Fruit fly (Drosophila melanogaster) whole organism, wandering third instar larva: ENCODE measurements around the gene CG8664.

Source experiments
- Abd-B ChIP-seq: fragments of >200 bp; optimal IDR thresholded peaks from 2 replicates; lab custom pipeline; 2017; ENCODE audit warnings: missing biosample characterization, missing genetic modification characterization
- CG32264 ChIP-seq: fragments of 200-800 bp; sonication (Bioruptor generic); optimal IDR thresholded peaks from 2 replicates; lab custom pipeline; 2016; ENCODE audit warnings: missing biosample characterization, missing genetic modification characterization
- CG9705 ChIP-seq: fragments of 200-800 bp; sonication (Bioruptor generic); optimal IDR thresholded peaks from 2 replicates; lab custom pipeline; 2018; ENCODE audit warnings: missing biosample characterization, mild to moderate bottlenecking, missing genetic modification characterization
- CrebA ChIP-seq: fragments of 200-800 bp; sonication (Bioruptor generic); optimal IDR thresholded peaks from 2 replicates; lab custom pipeline; 2016; ENCODE audit warnings: missing biosample characterization, mild to moderate bottlenecking, missing genetic modification characterization, borderline replicate concordance
- Dfd ChIP-seq: fragments of >200 bp; optimal IDR thresholded peaks from 2 replicates; lab custom pipeline; 2017; ENCODE audit warnings: missing biosample characterization, missing genetic modification characterization
- Dif ChIP-seq: fragments of 200-275, 200-300 bp; sonication (Bioruptor generic); optimal IDR thresholded peaks from 2 replicates; lab custom pipeline; 2018; ENCODE audit warnings: missing biosample characterization, missing genetic modification characterization; ENCODE audit not compliant: partially characterized antibody
- GATAd ChIP-seq: sonication (Bioruptor generic); optimal IDR thresholded peaks from 2 replicates; lab custom pipeline; 2016; ENCODE audit warnings: missing biosample characterization, missing genetic modification characterization
- HLH106 ChIP-seq: fragments of 200-800 bp; optimal IDR thresholded peaks from 3 replicates; lab custom pipeline; 2019; ENCODE audit warnings: missing biosample characterization, mild to moderate bottlenecking, missing genetic modification characterization, moderate library complexity
- Hnf4 ChIP-seq: fragments of 200-800 bp; sonication (Bioruptor generic); optimal IDR thresholded peaks from 2 replicates; lab custom pipeline; 2016; ENCODE audit warnings: missing biosample characterization, mild to moderate bottlenecking, missing genetic modification characterization
- Hr78 ChIP-seq: fragments of >200 bp; optimal IDR thresholded peaks from 2 replicates; lab custom pipeline; 2017; ENCODE audit warnings: missing biosample characterization, missing genetic modification characterization
- Hr83 ChIP-seq: fragments of 200-300 bp; sonication (Bioruptor generic); optimal IDR thresholded peaks from 2 replicates; lab custom pipeline; 2016; ENCODE audit warnings: missing biosample characterization, mild to moderate bottlenecking, missing genetic modification characterization, moderate library complexity; ENCODE audit not compliant: poor library complexity, severe bottlenecking
- Jra ChIP-seq: sonication (Bioruptor generic); optimal IDR thresholded peaks from 2 replicates; lab custom pipeline; 2016; ENCODE audit warnings: missing biosample characterization, missing genetic modification characterization
- Mio ChIP-seq: sonication (Bioruptor generic); optimal IDR thresholded peaks from 2 replicates; lab custom pipeline; 2016; ENCODE audit warnings: missing biosample characterization, missing genetic modification characterization
- Myc ChIP-seq: fragments of >200 bp; optimal IDR thresholded peaks from 2 replicates; lab custom pipeline; 2017
- N ChIP-seq: fragments of >200 bp; optimal IDR thresholded peaks from 2 replicates; lab custom pipeline; 2018; ENCODE audit warnings: missing biosample characterization, missing external identifiers, missing genetic modification characterization
- OdsH ChIP-seq: fragments of 200-800 bp; sonication (Bioruptor generic); optimal IDR thresholded peaks from 2 replicates; lab custom pipeline; 2016; ENCODE audit warnings: missing biosample characterization, mild to moderate bottlenecking, missing genetic modification characterization
- Rel ChIP-seq, 2 experiments: fragments of 200-800 bp; sonication (Bioruptor generic) in 1 of 2; optimal IDR thresholded peaks; 2 replicates in 1 of 2; 3 replicates in 1 of 2; lab custom pipeline; 2016 to 2019; ENCODE audit warnings: mild to moderate bottlenecking in 2 of 2, missing biosample characterization in 2 of 2, missing genetic modification characterization in 2 of 2, moderate library complexity in 1 of 2
- Sp1 ChIP-seq: fragments of 200-800 bp; sonication (Bioruptor generic); optimal IDR thresholded peaks from 3 replicates; lab custom pipeline; 2019; ENCODE audit warnings: missing biosample characterization, mild to moderate bottlenecking, missing genetic modification characterization, moderate library complexity
- Vsx2 ChIP-seq: fragments of 200-300, 225-300 bp; sonication (Bioruptor generic); optimal IDR thresholded peaks from 2 replicates; lab custom pipeline; 2018; ENCODE audit warnings: missing biosample characterization, missing genetic modification characterization; ENCODE audit not compliant: partially characterized antibody
- br ChIP-seq: fragments of 200-800 bp; sonication (Bioruptor generic); optimal IDR thresholded peaks from 2 replicates; lab custom pipeline; 2016; ENCODE audit warnings: missing biosample characterization, missing genetic modification characterization
- brk ChIP-seq: fragments of 200-800 bp; sonication (Bioruptor generic); optimal IDR thresholded peaks from 2 replicates; lab custom pipeline; 2016; ENCODE audit warnings: missing biosample characterization, mild to moderate bottlenecking, missing genetic modification characterization
- dl ChIP-seq, 2 experiments: fragments of 175-275, 200-275 bp in 1 of 2; fragments of 200-275 bp in 1 of 2; sonication (Bioruptor generic); optimal IDR thresholded peaks; lab custom pipeline; 2018; ENCODE audit warnings: mild to moderate bottlenecking in 2 of 2, missing biosample characterization in 2 of 2, missing genetic modification characterization in 2 of 2, moderate library complexity in 2 of 2; ENCODE audit not compliant: partially characterized antibody in 2 of 2, insufficient read depth in 1 of 2
- dmrt93B ChIP-seq: fragments of 200-800 bp; sonication (Bioruptor generic); optimal IDR thresholded peaks from 2 replicates; lab custom pipeline; 2018; ENCODE audit warnings: missing biosample characterization, mild to moderate bottlenecking, missing genetic modification characterization
- dsf ChIP-seq: sonication (Bioruptor generic); optimal IDR thresholded peaks from 2 replicates; lab custom pipeline; 2016; ENCODE audit warnings: missing biosample characterization, missing genetic modification characterization, borderline replicate concordance
- ey ChIP-seq: fragments of 200-800 bp; sonication (Bioruptor generic); optimal IDR thresholded peaks from 2 replicates; lab custom pipeline; 2016; ENCODE audit warnings: missing biosample characterization, missing genetic modification characterization
- foxo ChIP-seq, 2 experiments: fragments of 200-800 bp; sonication (Bioruptor generic); optimal IDR thresholded peaks; 2 replicates in 1 of 2; 3 replicates in 1 of 2; lab custom pipeline; 2016 to 2017; ENCODE audit warnings: missing biosample characterization in 2 of 2, missing genetic modification characterization in 2 of 2
- fru ChIP-seq: fragments of 200-800 bp; sonication (Bioruptor generic); optimal IDR thresholded peaks from 3 replicates; lab custom pipeline; 2016; ENCODE audit warnings: missing biosample characterization, mild to moderate bottlenecking, missing genetic modification characterization
- h ChIP-seq: fragments of 200-800 bp; sonication (Bioruptor generic); optimal IDR thresholded peaks from 3 replicates; lab custom pipeline; 2016; ENCODE audit warnings: missing biosample characterization, mild to moderate bottlenecking, missing genetic modification characterization
- jim ChIP-seq: fragments of 175-275, 200-325 bp; sonication (Bioruptor generic); optimal IDR thresholded peaks from 2 replicates; lab custom pipeline; 2016; ENCODE audit warnings: missing biosample characterization, mild to moderate bottlenecking, missing genetic modification characterization
- lola ChIP-seq: fragments of >200 bp; optimal IDR thresholded peaks from 2 replicates; lab custom pipeline; 2017; ENCODE audit warnings: missing biosample characterization, missing genetic modification characterization
- pan ChIP-seq: fragments of >200 bp; optimal IDR thresholded peaks from 2 replicates; lab custom pipeline; 2017
- psq ChIP-seq: fragments of 200-800 bp; sonication (Bioruptor generic); optimal IDR thresholded peaks from 3 replicates; lab custom pipeline; 2017; ENCODE audit warnings: missing biosample characterization, mild to moderate bottlenecking, missing genetic modification characterization, moderate library complexity
- rgr ChIP-seq: fragments of 200-800 bp; sonication (Bioruptor generic); optimal IDR thresholded peaks from 3 replicates; lab custom pipeline; 2016; ENCODE audit warnings: missing biosample characterization, mild to moderate bottlenecking, missing genetic modification characterization
- sage ChIP-seq: fragments of 200-800 bp; sonication (Bioruptor generic); optimal IDR thresholded peaks from 2 replicates; lab custom pipeline; 2016; ENCODE audit warnings: missing biosample characterization, mild to moderate bottlenecking, missing genetic modification characterization
- sv ChIP-seq: fragments of 200-800 bp; sonication (Bioruptor generic); optimal IDR thresholded peaks from 3 replicates; lab custom pipeline; 2016; ENCODE audit warnings: missing biosample characterization, missing genetic modification characterization
- tai ChIP-seq: sonication (Bioruptor generic); optimal IDR thresholded peaks from 2 replicates; lab custom pipeline; 2016; ENCODE audit warnings: missing biosample characterization, missing genetic modification characterization
- usp ChIP-seq: fragments of >200 bp; optimal IDR thresholded peaks from 2 replicates; lab custom pipeline; 2017; ENCODE audit warnings: missing biosample characterization, missing genetic modification characterization
- woc ChIP-seq: sonication (Bioruptor generic); optimal IDR thresholded peaks from 2 replicates; lab custom pipeline; 2016; ENCODE audit warnings: missing biosample characterization, mild to moderate bottlenecking, missing genetic modification characterization

CG8664 gene

DNA sequence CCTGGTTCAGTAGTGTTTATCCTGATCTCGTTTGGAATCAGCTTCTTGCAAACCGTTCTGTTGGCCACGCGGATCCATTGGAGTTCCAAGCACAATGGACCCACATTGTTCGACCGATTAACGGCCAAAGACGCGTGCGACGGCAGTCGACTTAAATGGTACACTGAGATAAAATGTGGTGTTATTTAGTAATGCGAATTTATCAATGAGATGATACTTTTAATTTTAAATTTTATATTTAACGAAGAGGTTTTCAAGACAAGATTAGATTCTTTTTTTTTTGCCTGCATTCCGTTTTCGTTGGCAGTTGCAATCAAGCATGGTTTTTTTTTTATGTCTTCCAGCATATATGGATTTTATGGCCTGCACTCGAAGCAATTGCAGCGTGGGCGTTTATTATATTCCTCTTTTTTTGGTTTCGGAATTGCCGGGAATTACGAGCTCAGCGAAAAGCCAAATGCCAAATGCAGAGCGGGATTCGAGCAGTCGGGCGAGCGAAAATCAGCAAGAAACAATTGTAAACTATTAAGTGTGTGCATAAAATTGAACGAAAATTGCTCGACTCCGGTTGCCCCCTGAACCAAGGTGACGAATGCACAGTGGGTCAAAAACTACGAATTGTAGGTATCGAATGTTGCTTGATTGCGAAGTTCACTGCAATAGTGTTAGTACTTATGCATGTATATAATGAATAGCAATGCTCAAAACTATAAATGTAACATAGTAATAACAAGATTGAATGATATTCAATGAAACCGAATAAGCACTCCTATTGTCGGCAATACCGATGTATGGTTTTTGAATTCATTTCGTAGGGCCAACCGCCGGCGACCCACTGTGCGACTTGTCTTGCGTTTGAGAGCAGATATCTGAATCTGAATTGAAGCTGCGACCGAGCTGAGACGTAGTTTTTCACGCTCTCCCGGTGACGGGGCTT lies 16.6 kb upstream of the CG8664 start:
- TF ChIP-seq OdsH (GFP tag; lab: Kevin White, UChicago): peak; percentile 61
- TF ChIP-seq GATAd (GFP tag; lab: Kevin White, UChicago): no peak
- TF ChIP-seq usp (GFP tag; lab: Kevin White, UChicago): no peak
- TF ChIP-seq brk (GFP tag; lab: Kevin White, UChicago): peak; percentile 49
- peak; percentile 32 for TF ChIP-seq tai (GFP tag; lab: Kevin White, UChicago)
- peak; percentile 57 for TF ChIP-seq woc
- TF ChIP-seq dsf (GFP tag; lab: Kevin White, UChicago): no peak
- peak; percentile 45 for TF ChIP-seq CG9705
- TF ChIP-seq sage (GFP tag; lab: Kevin White, UChicago): peak; percentile 10
- TF ChIP-seq br (GFP tag; lab: Kevin White, UChicago): peak; percentile 78
- peak; percentile 56 for TF ChIP-seq psq (GFP tag; lab: Kevin White, UChicago)
- no peak for TF ChIP-seq CrebA (GFP tag; lab: Kevin White, UChicago)
- no peak for TF ChIP-seq Abd-B (GFP tag; lab: Kevin White, UChicago)
- no peak for TF ChIP-seq Mio (GFP tag; lab: Kevin White, UChicago)
- TF ChIP-seq dmrt93B (GFP tag; lab: Kevin White, UChicago): peak; percentile 61
- TF ChIP-seq HLH106 (tag; lab: Kevin White, UChicago): peak; percentile 78
- TF ChIP-seq Dfd: no peak
- no peak for TF ChIP-seq Hr83 (GFP tag; lab: Kevin White, UChicago)
- no peak for TF ChIP-seq Rel (GFP tag; optimal IDR thresholded peaks at IDR 0.05; lab: Kevin White, UChicago)
- TF ChIP-seq Rel (tag; optimal IDR thresholded peaks at IDR 0.05; lab: Kevin White, UChicago): peak; percentile 3
- no peak for TF ChIP-seq Vsx2 (GFP tag; lab: Kevin White, UChicago)
- TF ChIP-seq ey: peak; percentile 78
- peak; percentile 64 for TF ChIP-seq Sp1 (GFP tag; lab: Kevin White, UChicago)
- no peak for TF ChIP-seq Jra
- TF ChIP-seq Hnf4 (GFP tag; lab: Kevin White, UChicago): peak; percentile 73
- TF ChIP-seq CG32264 (GFP tag; lab: Kevin White, UChicago): peak; percentile 24
- no peak for TF ChIP-seq N (GFP tag; lab: Kevin White, UChicago)
- TF ChIP-seq jim (GFP tag; lab: Kevin White, UChicago): no peak
- TF ChIP-seq Myc (lab: Kevin White, UChicago): no peak
- no peak for TF ChIP-seq Hr78 (GFP tag; lab: Kevin White, UChicago)
- peak; percentile 77 for TF ChIP-seq fru (GFP tag; lab: Kevin White, UChicago)
- TF ChIP-seq dl (GFP tag; optimal IDR thresholded peaks at IDR 0.05; lab: Kevin White, UChicago; ENCODE audit: insufficient read depth in 1 of 2, partially characterized antibody in 2 of 2): no peak
- TF ChIP-seq Dif (GFP tag; lab: Kevin White, UChicago): no peak
- TF ChIP-seq sv: peak; percentile 60
- TF ChIP-seq lola (GFP tag; lab: Kevin White, UChicago): no peak
- peak in 1 of 2 experiments; percentile 77 for TF ChIP-seq foxo (GFP tag; optimal IDR thresholded peaks at IDR 0.05; lab: Kevin White, UChicago)
- TF ChIP-seq h (GFP tag; lab: Kevin White, UChicago): peak; percentile 67
- TF ChIP-seq pan (lab: Kevin White, UChicago): no peak
- TF ChIP-seq rgr (GFP tag; lab: Kevin White, UChicago): peak; percentile 74
